Worm (Caenorhabditis elegans): ENCODE results near the gene T10G3.8.

The T10G3.8 gene

ce11 chrV:13432364-13432763 is 43.9 kb downstream of the T10G3.8 start, which contains the start of gene srd-17:
TSS of gene srd-17 (minus strand) at chrV:13432714.
- no peak for TF ChIP-seq pha-4 (tag; optimal IDR thresholded peaks at IDR 0.05)
- TF ChIP-seq ceh-19 (GFP tag; optimal IDR thresholded peaks at IDR 0.05), result no peak
- no peak for TF ChIP-seq tbx-2 (tag; optimal IDR thresholded peaks at IDR 0.05)
- TF ChIP-seq sdc-2 (tag; optimal IDR thresholded peaks at IDR 0.05), result no peak
- no peak for TF ChIP-seq ceh-30 (tag; optimal IDR thresholded peaks at IDR 0.05)
- no peak for TF ChIP-seq hlh-6 (tag; optimal IDR thresholded peaks at IDR 0.05)
- no peak for TF ChIP-seq npax-4 (tag; optimal IDR thresholded peaks at IDR 0.05)
- TF ChIP-seq ceh-48 (tag; optimal IDR thresholded peaks at IDR 0.05), result no peak
- TF ChIP-seq unc-3 (GFP tag; conservative IDR thresholded peaks at IDR 0.05), result no peak
- no peak for TF ChIP-seq unc-3 (tag; optimal IDR thresholded peaks at IDR 0.05)
- TF ChIP-seq pha-2 (tag; optimal IDR thresholded peaks at IDR 0.05), result no peak

- TF ChIP-seq ceh-2 (tag; optimal IDR thresholded peaks at IDR 0.05) (no peak), ceh-48 (tag; optimal IDR thresholded peaks at IDR 0.05) (no peak), elt-4 (tag; optimal IDR thresholded peaks at IDR 0.05) (no peak), ceh-22 (tag; optimal IDR thresholded peaks at IDR 0.05) (no peak), unc-86 (tag; optimal IDR thresholded peaks at IDR 0.05) (no peak), ahr-1 (tag; optimal IDR thresholded peaks at IDR 0.05) (no peak), ceh-30 (tag; optimal IDR thresholded peaks at IDR 0.05) (no peak), tbx-2 (tag; optimal IDR thresholded peaks at IDR 0.05) (no peak), sdc-2 (tag; optimal IDR thresholded peaks at IDR 0.05) (no peak), che-1 (tag; optimal IDR thresholded peaks at IDR 0.05) (no peak), unc-3 (GFP tag; conservative IDR thresholded peaks at IDR 0.05) (no peak), unc-3 (tag; optimal IDR thresholded peaks at IDR 0.05) (no peak), tbx-7 (tag; optimal IDR thresholded peaks at IDR 0.05) (no peak), pros-1 (tag; optimal IDR thresholded peaks at IDR 0.05) (no peak), lim-6 (tag; optimal IDR thresholded peaks at IDR 0.05) (no peak), K02D7.2 (tag; optimal IDR thresholded peaks at IDR 0.05) (no peak), pat-9 (tag; optimal IDR thresholded peaks at IDR 0.05) (no peak), hlh-6 (tag; optimal IDR thresholded peaks at IDR 0.05) (no peak), ceh-14 (tag; optimal IDR thresholded peaks at IDR 0.05) (no peak), npax-4 (tag; optimal IDR thresholded peaks at IDR 0.05) (no peak)
Observed at ce11 chrV:13428660-13429059, 47.6 kb downstream of the T10G3.8 start, which contains the start of gene srd-19. TSS of gene srd-19 (minus strand) at chrV:13428760.

- TF ChIP-seq sox-2 (GFP tag; IDR thresholded peaks at IDR 0.05), result no peak
- TF ChIP-seq ceh-6 (GFP tag; optimal IDR thresholded peaks at IDR 0.05), result no peak
- no peak for TF ChIP-seq npax-4 (tag; optimal IDR thresholded peaks at IDR 0.05)
- no peak for TF ChIP-seq ceh-30 (tag; optimal IDR thresholded peaks at IDR 0.05)
- TF ChIP-seq C38D4.7 (GFP tag; optimal IDR thresholded peaks at IDR 0.05), result no peak
- no peak for TF ChIP-seq elt-4 (tag; optimal IDR thresholded peaks at IDR 0.05)
- no peak for TF ChIP-seq syd-9 (tag; optimal IDR thresholded peaks at IDR 0.05)
- TF ChIP-seq ama-1 (optimal IDR thresholded peaks at IDR 0.05), result no peak
- TF ChIP-seq T23F11.4 (GFP tag; optimal IDR thresholded peaks at IDR 0.05), result no peak
- TF ChIP-seq pha-2 (tag; optimal IDR thresholded peaks at IDR 0.05), result no peak
- TF ChIP-seq ceh-48 (tag; optimal IDR thresholded peaks at IDR 0.05), result no peak
Observed at ce11 chrV:13427378-13427777, 48.9 kb downstream of the T10G3.8 start.

ce11 chrV:13426764-13427163 is 49.5 kb downstream of the T10G3.8 start, which contains the start of gene srd-18:
TSS of gene srd-18 (minus strand) at chrV:13426864.
- no peak for TF ChIP-seq C08G9.2 (tag; optimal IDR thresholded peaks at IDR 0.05)
- no peak for TF ChIP-seq odd-2 (tag; optimal IDR thresholded peaks at IDR 0.05)
- no peak for TF ChIP-seq ama-1 (optimal IDR thresholded peaks at IDR 0.05)
- no peak for TF ChIP-seq pag-3 (tag; optimal IDR thresholded peaks at IDR 0.05; ENCODE audit: borderline replicate concordance)
- TF ChIP-seq ztf-16 (tag; optimal IDR thresholded peaks at IDR 0.05), result no peak
- no peak for TF ChIP-seq dmd-4 (tag; optimal IDR thresholded peaks at IDR 0.05; ENCODE audit: borderline replicate concordance)
- TF ChIP-seq sdc-2 (tag; optimal IDR thresholded peaks at IDR 0.05), result no peak
- TF ChIP-seq ets-4 (tag; optimal IDR thresholded peaks at IDR 0.05), result no peak
- TF ChIP-seq nhr-232 (tag; optimal IDR thresholded peaks at IDR 0.05), result no peak
- TF ChIP-seq Y22D7AL.16 (tag; optimal IDR thresholded peaks at IDR 0.05), result no peak
- TF ChIP-seq ref-2 (tag; optimal IDR thresholded peaks at IDR 0.05), result no peak
- no peak for TF ChIP-seq ceh-34 (tag; optimal IDR thresholded peaks at IDR 0.05)
- TF ChIP-seq pax-1 (tag; optimal IDR thresholded peaks at IDR 0.05), result no peak
- no peak for TF ChIP-seq tbx-2 (tag; optimal IDR thresholded peaks at IDR 0.05)
- TF ChIP-seq ceh-22 (tag; optimal IDR thresholded peaks at IDR 0.05), result no peak
